Worm (Caenorhabditis elegans) whole organism, midembryonic: Measurements from ENCODE around the gene best-9.

Experiments
- T22C8.4 ChIP-seq: fragments of 200-800 bp; sonication (Bioruptor generic); IDR thresholded peaks from 2 replicates; pipeline ENCODE4 v1.3.6; 2022; ENCODE audit warnings: missing genetic modification characterization, missing compliant biosample characterization
- cog-1 ChIP-seq: sonication (generic microtip); optimal IDR thresholded peaks from 2 replicates; lab custom pipeline; 2016; ENCODE audit warnings: missing genetic modification characterization, missing compliant biosample characterization
- flt-1 ChIP-seq: fragments of 200-800 bp; sonication (Bioruptor generic); IDR thresholded peaks from 2 replicates; pipeline ENCODE4 v1.3.6; 2022; ENCODE audit warnings: missing genetic modification characterization, missing compliant biosample characterization
- klf-2 ChIP-seq: fragments of 200-800 bp; sonication (Bioruptor generic); conservative IDR thresholded peaks from 2 replicates; pipeline ENCODE4 v1.3.6; 2022; ENCODE audit warnings: missing genetic modification reagents, missing genetic modification characterization, missing compliant biosample characterization
- med-1 ChIP-seq: sonication (generic microtip); optimal IDR thresholded peaks from 2 replicates; lab custom pipeline; 2017; ENCODE audit warnings: missing genetic modification characterization, mild to moderate bottlenecking, missing compliant biosample characterization, antibody characterized with exemption, missing genetic modification reagents; ENCODE audit not compliant: insufficient read depth
- ref-1 ChIP-seq: fragments of 200-800 bp; sonication (Bioruptor generic); conservative IDR thresholded peaks from 2 replicates; pipeline ENCODE4 v1.3.6; 2022; ENCODE audit warnings: missing genetic modification reagents, missing genetic modification characterization, missing compliant biosample characterization
- tab-1 ChIP-seq: fragments of 200-800 bp; sonication (Bioruptor generic); IDR thresholded peaks from 2 replicates; pipeline ENCODE4 v1.3.6; 2022; ENCODE audit warnings: missing genetic modification characterization, missing compliant biosample characterization
- ztf-23 ChIP-seq: fragments of 200-800 bp; sonication (Bioruptor generic); IDR thresholded peaks from 2 replicates; pipeline ENCODE4 v1.3.6; 2022; ENCODE audit warnings: missing genetic modification reagents, missing genetic modification characterization, missing compliant biosample characterization
- ztf-29 ChIP-seq: fragments of 200-800 bp; sonication (Bioruptor generic); IDR thresholded peaks from 2 replicates; pipeline ENCODE4 v1.3.6; 2022; ENCODE audit warnings: missing genetic modification reagents, missing genetic modification characterization, missing compliant biosample characterization

Gene best-9

DNA sequence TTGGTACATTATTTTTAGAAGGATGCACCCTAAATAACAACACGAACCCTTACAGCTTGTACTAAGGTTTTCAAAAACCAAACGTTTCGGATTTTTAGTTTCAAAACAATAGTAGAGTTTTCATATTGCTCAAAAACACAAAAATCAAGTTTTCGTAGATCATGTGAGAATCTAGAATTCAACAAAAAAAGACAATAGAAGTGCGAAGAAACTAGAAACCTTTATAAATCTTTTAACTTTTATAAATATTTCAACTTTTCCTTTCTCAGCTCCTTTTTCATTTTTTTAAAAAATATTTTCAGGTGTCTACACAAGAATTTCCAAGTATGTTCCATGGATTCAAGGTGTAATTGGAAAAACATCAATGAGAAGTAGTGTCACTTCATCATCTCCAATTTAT is at the start of gene best-9:
best-9 (plus strand) TSS at position 301 of the 400 bp plus-strand sequence.
- TF ChIP-seq flt-1 (GFP tag; lab: Robert Waterston, UW) (no peak), T22C8.4 (GFP tag; lab: Robert Waterston, UW) (no peak), ref-1 (no peak), med-1 (GFP tag; lab: Kevin White, UChicago) (no peak), cog-1 (tag; lab: Kevin White, UChicago) (no peak), ztf-23 (no peak)

DNA sequence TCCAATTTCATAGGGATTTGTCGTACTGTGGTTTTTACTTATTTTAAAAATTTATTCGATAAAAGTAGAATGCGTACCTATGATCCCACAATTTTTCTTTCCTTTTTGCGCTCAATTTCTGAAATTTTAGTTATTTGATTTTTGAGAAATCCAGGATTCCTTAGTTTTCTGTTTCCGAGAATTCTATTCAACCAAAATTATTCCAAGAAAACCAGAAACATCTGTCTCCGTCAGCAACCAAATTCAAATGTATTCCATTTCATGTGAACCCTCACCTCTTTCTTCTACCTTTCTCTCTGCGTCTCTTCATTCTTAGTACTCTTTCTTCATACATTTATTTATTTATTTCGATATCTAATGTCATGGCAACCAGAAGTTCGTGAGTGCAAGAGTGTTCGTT is 48.8 kb upstream of the best-9 start:
- no peak for TF ChIP-seq cog-1 (tag; lab: Kevin White, UChicago)
- no peak for TF ChIP-seq ztf-29 (GFP tag; lab: Robert Waterston, UW)
- TF ChIP-seq flt-1 (GFP tag; lab: Robert Waterston, UW): no peak
- TF ChIP-seq ztf-23: no peak
- TF ChIP-seq tab-1 (GFP tag; lab: Robert Waterston, UW): no peak
- no peak for TF ChIP-seq ref-1

DNA sequence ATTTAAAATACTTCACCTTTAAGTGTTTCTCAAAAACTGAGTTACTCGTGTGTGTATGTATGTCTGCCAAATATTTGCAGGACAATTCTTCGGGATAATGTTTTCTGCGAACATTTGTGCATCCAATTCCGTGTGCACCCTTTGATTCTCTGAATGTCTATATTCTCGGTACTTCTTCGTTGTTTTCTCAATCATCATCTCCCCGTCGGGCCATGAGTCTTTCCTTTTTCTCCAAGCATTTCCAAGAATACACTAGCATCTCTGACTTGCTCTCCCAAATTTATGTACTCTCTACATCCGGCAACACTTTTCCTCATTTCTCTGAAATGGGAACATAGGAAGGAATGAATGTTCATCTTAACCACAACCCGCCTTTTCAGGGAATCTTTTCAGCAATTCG is 45.8 kb upstream of the best-9 start:
- TF ChIP-seq ztf-23: no peak
- TF ChIP-seq cog-1 (tag; lab: Kevin White, UChicago): no peak
- no peak for TF ChIP-seq ref-1
- no peak for TF ChIP-seq klf-2 (GFP tag; lab: Robert Waterston, UW)

DNA sequence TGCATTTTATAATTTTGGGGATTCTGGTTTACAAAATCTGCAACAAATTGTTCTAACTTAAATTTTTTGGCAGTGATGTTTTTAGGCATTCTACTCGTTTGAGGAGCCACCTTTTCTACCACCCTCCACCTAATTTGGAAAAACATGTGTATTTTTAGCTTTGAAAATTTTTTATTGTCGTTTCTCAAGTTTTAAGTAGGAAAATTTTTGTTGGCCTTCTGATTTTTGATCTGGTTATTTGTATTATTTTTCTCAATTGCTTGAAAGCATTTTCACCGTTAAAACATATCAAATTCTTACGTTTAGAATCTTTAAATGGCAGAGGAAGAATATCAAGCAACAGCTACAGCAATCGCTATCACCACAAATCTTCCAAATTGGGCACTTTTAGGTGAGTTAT is 42.7 kb upstream of the best-9 start, which contains the start of gene C01G5.7:
C01G5.7 (plus strand) TSS at position 301 of the 400 bp plus-strand sequence.
- TF ChIP-seq klf-2 (GFP tag; lab: Robert Waterston, UW) (no peak), cog-1 (tag; lab: Kevin White, UChicago) (no peak), flt-1 (GFP tag; lab: Robert Waterston, UW) (no peak), tab-1 (GFP tag; lab: Robert Waterston, UW) (no peak), med-1 (GFP tag; lab: Kevin White, UChicago) (no peak), ztf-29 (GFP tag; lab: Robert Waterston, UW) (no peak), ref-1 (no peak), ztf-23 (no peak), T22C8.4 (GFP tag; lab: Robert Waterston, UW) (no peak)

DNA sequence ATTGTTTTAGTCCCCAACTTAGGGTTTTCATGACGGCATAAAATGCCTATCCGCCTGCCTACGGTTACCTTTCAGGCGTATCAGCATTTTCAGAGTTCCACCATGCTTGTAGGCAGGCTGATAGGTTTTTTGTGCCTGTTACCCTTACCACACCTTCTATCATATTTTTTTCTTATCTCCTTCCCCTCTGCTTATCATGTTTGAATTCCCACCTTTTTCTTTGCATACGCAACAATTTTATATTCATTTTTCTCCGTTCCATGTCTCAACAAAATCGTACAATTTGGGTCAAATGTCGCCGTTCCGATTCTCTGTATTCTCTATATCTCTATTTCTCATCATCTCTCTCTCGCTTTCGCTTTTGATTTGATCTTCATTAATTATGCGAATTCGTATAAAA is 40.9 kb upstream of the best-9 start, which contains the start of gene C01G5.9:
C01G5.9 (plus strand) TSS at position 301 of the 400 bp plus-strand sequence.
- TF ChIP-seq ztf-23: no peak
- no peak for TF ChIP-seq ref-1
- TF ChIP-seq klf-2 (GFP tag; lab: Robert Waterston, UW): no peak
- TF ChIP-seq cog-1 (tag; lab: Kevin White, UChicago): no peak
- no peak for TF ChIP-seq flt-1 (GFP tag; lab: Robert Waterston, UW)

DNA sequence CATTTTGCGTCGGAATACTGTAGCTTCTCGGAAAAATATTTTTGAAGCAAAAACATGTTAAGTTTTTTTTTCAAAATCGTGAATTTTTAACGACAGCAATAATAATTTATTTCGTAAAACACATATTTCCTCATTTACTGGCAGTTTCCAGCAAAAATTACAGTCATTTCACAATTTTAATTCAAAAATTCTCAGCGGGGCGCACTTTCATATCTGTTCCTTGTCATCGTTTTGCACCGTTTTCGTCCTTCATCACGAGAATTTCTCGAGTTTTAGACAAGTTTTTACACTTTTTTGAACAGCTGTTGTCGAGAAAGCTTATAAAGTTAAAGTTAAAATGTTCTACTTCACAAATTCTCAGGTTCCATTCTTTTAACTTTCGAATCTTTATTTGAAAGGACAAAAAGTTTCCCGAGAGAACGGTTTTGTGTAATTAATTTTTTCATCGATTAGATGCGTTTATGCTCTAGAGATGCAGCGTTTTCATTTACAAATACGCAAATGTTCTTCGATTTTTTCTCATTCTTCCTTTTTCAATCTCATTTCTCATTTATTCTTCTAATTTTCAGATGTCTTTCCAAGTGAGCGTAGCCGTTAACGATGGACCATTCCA is 38.1 kb upstream of the best-9 start, which contains the start of gene ddi-1:
ddi-1 (plus strand) TSS at position 563 of the 613 bp plus-strand sequence.
- TF ChIP-seq ztf-29 (GFP tag; lab: Robert Waterston, UW) (no peak), klf-2 (GFP tag; lab: Robert Waterston, UW) (no peak), ref-1 (no peak), tab-1 (GFP tag; lab: Robert Waterston, UW) (no peak), cog-1 (tag; lab: Kevin White, UChicago) (no peak), ztf-23 (no peak)

DNA sequence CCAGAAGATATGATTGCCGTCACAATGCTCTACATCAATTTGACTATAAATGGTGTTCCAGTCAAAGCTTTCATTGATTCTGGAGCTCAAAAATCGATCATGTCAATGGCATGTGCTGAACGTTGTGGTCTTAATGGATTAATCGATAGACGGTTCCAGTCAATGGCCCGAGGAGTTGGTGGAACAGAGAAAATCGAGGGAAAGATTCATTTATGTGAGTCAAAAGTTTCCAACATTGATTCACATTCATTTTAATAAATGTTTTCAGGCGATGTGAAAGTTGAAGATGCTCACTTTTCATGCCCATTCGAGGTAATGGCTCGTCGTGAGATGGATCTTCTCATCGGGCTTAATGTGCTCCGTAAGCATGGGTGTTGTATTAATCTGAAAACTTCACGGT is 36.8 kb upstream of the best-9 start:
- TF ChIP-seq med-1 (GFP tag; lab: Kevin White, UChicago) (no peak), cog-1 (tag; lab: Kevin White, UChicago) (no peak), flt-1 (GFP tag; lab: Robert Waterston, UW) (no peak), tab-1 (GFP tag; lab: Robert Waterston, UW) (no peak), ref-1 (no peak), klf-2 (GFP tag; lab: Robert Waterston, UW) (no peak), T22C8.4 (GFP tag; lab: Robert Waterston, UW) (no peak), ztf-23 (no peak), ztf-29 (GFP tag; lab: Robert Waterston, UW) (no peak)

DNA sequence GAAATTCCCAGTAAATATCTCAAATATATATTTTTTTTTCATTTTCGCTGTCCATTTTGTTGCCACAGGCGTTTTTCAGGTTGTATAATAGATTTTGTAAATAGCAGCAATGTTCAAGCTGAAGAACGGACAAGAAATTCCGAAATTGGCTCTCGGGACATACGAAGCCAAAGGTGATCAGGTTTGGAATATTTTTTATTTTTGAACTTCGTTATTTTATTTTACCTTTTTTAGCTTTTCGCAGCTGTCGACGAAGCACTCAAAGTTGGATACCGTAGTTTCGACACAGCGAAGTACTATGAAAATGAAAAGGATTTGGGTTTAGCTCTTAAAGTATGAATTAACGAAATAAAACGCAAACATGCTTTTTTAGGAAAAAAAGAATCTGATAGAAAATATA is 36.0 kb upstream of the best-9 start, which contains the start of gene C01G5.5:
C01G5.5 (plus strand) TSS at position 80 of the 400 bp plus-strand sequence.
- TF ChIP-seq cog-1 (tag; lab: Kevin White, UChicago): no peak
- no peak for TF ChIP-seq T22C8.4 (GFP tag; lab: Robert Waterston, UW)
- no peak for TF ChIP-seq med-1 (GFP tag; lab: Kevin White, UChicago)
- no peak for TF ChIP-seq klf-2 (GFP tag; lab: Robert Waterston, UW)
- no peak for TF ChIP-seq tab-1 (GFP tag; lab: Robert Waterston, UW)
- no peak for TF ChIP-seq ztf-23
- TF ChIP-seq ref-1: no peak
- no peak for TF ChIP-seq flt-1 (GFP tag; lab: Robert Waterston, UW)
- TF ChIP-seq ztf-29 (GFP tag; lab: Robert Waterston, UW): no peak

DNA sequence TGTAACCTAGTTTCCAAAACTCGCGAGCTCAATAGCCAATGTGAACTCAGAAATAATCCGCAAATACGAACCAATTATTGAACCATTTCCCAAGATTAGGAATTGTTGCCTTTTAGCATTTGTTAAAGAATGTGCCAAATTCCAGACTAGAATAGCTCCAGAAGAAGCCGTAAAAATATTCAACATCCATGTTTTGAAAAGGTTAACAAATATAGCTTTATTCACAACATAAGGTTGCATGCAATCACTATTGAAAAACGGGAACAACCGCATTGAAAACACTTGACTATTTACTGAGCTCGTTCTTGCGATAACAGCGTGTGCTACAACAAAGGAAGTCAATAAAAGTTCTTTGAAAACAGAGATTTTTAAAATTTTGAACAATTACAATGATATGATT is 34.0 kb upstream of the best-9 start:
- TF ChIP-seq T22C8.4 (GFP tag; lab: Robert Waterston, UW) (no peak), ztf-23 (no peak), med-1 (GFP tag; lab: Kevin White, UChicago) (no peak), ref-1 (no peak), ztf-29 (GFP tag; lab: Robert Waterston, UW) (no peak), klf-2 (GFP tag; lab: Robert Waterston, UW) (no peak), tab-1 (GFP tag; lab: Robert Waterston, UW) (no peak), flt-1 (GFP tag; lab: Robert Waterston, UW) (no peak), cog-1 (tag; lab: Kevin White, UChicago) (no peak)

DNA sequence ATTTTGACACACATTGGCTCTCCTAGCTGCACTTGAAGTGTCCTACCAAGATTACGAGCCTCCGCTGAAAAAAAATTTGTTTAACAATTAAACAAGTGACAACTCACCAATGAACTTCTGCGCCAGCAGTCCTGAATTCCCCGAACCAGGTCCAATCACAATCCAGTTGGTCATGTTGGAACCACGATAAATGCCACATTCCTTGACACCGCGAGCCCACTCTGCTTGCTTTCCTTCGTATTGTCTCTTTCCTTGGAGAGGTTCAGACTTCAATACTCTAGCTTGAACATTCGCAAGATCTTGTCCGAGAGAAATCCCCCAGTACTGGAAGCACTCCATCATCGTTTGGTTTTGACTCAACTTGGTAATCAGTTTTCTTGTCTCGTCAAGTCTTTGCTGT is 32.3 kb upstream of the best-9 start:
- no peak for TF ChIP-seq cog-1 (tag; lab: Kevin White, UChicago)
- TF ChIP-seq ztf-23: no peak
